Worm (Caenorhabditis elegans): ENCODE results near the gene cwp-2.

Gene cwp-2

ce11 chrV:4851138-4851537 is 8.7 kb upstream of the cwp-2 start, which contains the start of gene nex-4:
Gene nex-4, plus strand, starts transcription at chrV:4851438.
- no peak for TF ChIP-seq peb-1 (tag; optimal IDR thresholded peaks at IDR 0.05)
- TF ChIP-seq lin-13 (GFP tag; optimal IDR thresholded peaks at IDR 0.05), result no peak
- no peak for TF ChIP-seq dmd-4 (tag; optimal IDR thresholded peaks at IDR 0.05)
- TF ChIP-seq nhr-10 (tag; optimal IDR thresholded peaks at IDR 0.05), result no peak
- no peak for TF ChIP-seq C34F6.9 (tag; optimal IDR thresholded peaks at IDR 0.05)
- no peak for TF ChIP-seq nhr-11 (tag; optimal IDR thresholded peaks at IDR 0.05)
- TF ChIP-seq nhr-129 (tag; optimal IDR thresholded peaks at IDR 0.05), result no peak
- TF ChIP-seq sma-9 (GFP tag; optimal IDR thresholded peaks at IDR 0.05), result no peak
- no peak for TF ChIP-seq sma-9 (tag; optimal IDR thresholded peaks at IDR 0.05)
- TF ChIP-seq mab-5 (tag; optimal IDR thresholded peaks at IDR 0.05), result no peak
- TF ChIP-seq blmp-1 (tag; optimal IDR thresholded peaks at IDR 0.05; ENCODE audit: insufficient read depth), result no peak
- no peak for TF ChIP-seq nhr-12 (tag; optimal IDR thresholded peaks at IDR 0.05)
- no peak for TF ChIP-seq unc-39 (tag; optimal IDR thresholded peaks at IDR 0.05)
- TF ChIP-seq sem-4 (tag; optimal IDR thresholded peaks at IDR 0.05), result no peak
- no peak for TF ChIP-seq mbf-1 (tag; optimal IDR thresholded peaks at IDR 0.05)
- TF ChIP-seq egl-27 (tag; optimal IDR thresholded peaks at IDR 0.05), result no peak
- no peak for TF ChIP-seq ceh-16 (tag; optimal IDR thresholded peaks at IDR 0.05)
- no peak for TF ChIP-seq skn-1 (tag; optimal IDR thresholded peaks at IDR 0.05)
- TF ChIP-seq lsy-2 (tag; optimal IDR thresholded peaks at IDR 0.05), result no peak
- TF ChIP-seq lin-39 (tag; optimal IDR thresholded peaks at IDR 0.05), result no peak
- no peak for TF ChIP-seq elt-1 (tag; optimal IDR thresholded peaks at IDR 0.05)

ce11 chrV:4850446-4850845 is 8.0 kb upstream of the cwp-2 start:
- TF ChIP-seq zag-1 (tag; optimal IDR thresholded peaks at IDR 0.05), result no peak
- TF ChIP-seq alr-1 (tag; optimal IDR thresholded peaks at IDR 0.05), result no peak
- TF ChIP-seq fos-1 (tag; optimal IDR thresholded peaks at IDR 0.05), result no peak

ce11 chrV:4847424-4847823 is 5.0 kb upstream of the cwp-2 start, which contains the start of gene abhd-5.1:
Gene abhd-5.1, plus strand, starts transcription at chrV:4847653.
- TF ChIP-seq C34F6.9 (tag; optimal IDR thresholded peaks at IDR 0.05) (peak; percentile 43), sem-4 (tag; optimal IDR thresholded peaks at IDR 0.05) (no peak), mdl-1 (tag; optimal IDR thresholded peaks at IDR 0.05) (no peak), sma-3 (GFP tag; optimal IDR thresholded peaks at IDR 0.05) (no peak), alr-1 (tag; optimal IDR thresholded peaks at IDR 0.05) (no peak), egl-27 (tag; optimal IDR thresholded peaks at IDR 0.05) (no peak), sma-9 (GFP tag; optimal IDR thresholded peaks at IDR 0.05) (peak; percentile 12), sma-9 (tag; optimal IDR thresholded peaks at IDR 0.05) (no peak), fos-1 (tag; optimal IDR thresholded peaks at IDR 0.05) (peak; percentile 21), crh-2 (tag; optimal IDR thresholded peaks at IDR 0.05) (no peak), nhr-77 (tag; optimal IDR thresholded peaks at IDR 0.05) (no peak), ztf-1 (GFP tag; conservative IDR thresholded peaks at IDR 0.05) (no peak), skn-1 (tag; optimal IDR thresholded peaks at IDR 0.05) (peak; percentile 29), gmeb-1 (tag; optimal IDR thresholded peaks at IDR 0.05) (peak; percentile 19), ceh-16 (tag; optimal IDR thresholded peaks at IDR 0.05) (no peak), lin-39 (tag; optimal IDR thresholded peaks at IDR 0.05) (no peak), R02D3.7 (tag; optimal IDR thresholded peaks at IDR 0.05) (no peak), ZK546.5 (tag; optimal IDR thresholded peaks at IDR 0.05) (no peak), Y55F3AM.14 (GFP tag; optimal IDR thresholded peaks at IDR 0.05) (no peak), snpc-4 (tag; optimal IDR thresholded peaks at IDR 0.05) (no peak), blmp-1 (tag; optimal IDR thresholded peaks at IDR 0.05; ENCODE audit: insufficient read depth) (no peak), unc-39 (tag; optimal IDR thresholded peaks at IDR 0.05) (no peak)

- TF ChIP-seq sma-3 (GFP tag; optimal IDR thresholded peaks at IDR 0.05) (no peak), blmp-1 (tag; optimal IDR thresholded peaks at IDR 0.05; ENCODE audit: insufficient read depth) (no peak), unc-39 (tag; optimal IDR thresholded peaks at IDR 0.05) (no peak), lsy-2 (tag; optimal IDR thresholded peaks at IDR 0.05) (no peak), nhr-237 (tag; optimal IDR thresholded peaks at IDR 0.05) (no peak), alr-1 (tag; optimal IDR thresholded peaks at IDR 0.05) (no peak), nhr-129 (tag; optimal IDR thresholded peaks at IDR 0.05) (no peak), mab-5 (tag; optimal IDR thresholded peaks at IDR 0.05) (no peak), elt-1 (tag; optimal IDR thresholded peaks at IDR 0.05) (no peak), mbf-1 (tag; optimal IDR thresholded peaks at IDR 0.05) (no peak), ZK546.5 (tag; optimal IDR thresholded peaks at IDR 0.05) (no peak), nhr-11 (tag; optimal IDR thresholded peaks at IDR 0.05) (no peak), peb-1 (tag; optimal IDR thresholded peaks at IDR 0.05) (no peak)
These were observed 4.1 kb upstream of the cwp-2 start for ce11 chrV:4846507-4846906.
